Worm (Caenorhabditis elegans) whole organism, early embryonic: ENCODE results near the gene F55G7.3.
"Not testable (repeated sequence)": the region's sequence is repeated elsewhere in the genome, so short reads cannot be mapped to it uniquely, and the experiment has no call there.

Experiments used
- ama-1 ChIP-seq: fragments of 150-350 bp; optimal IDR thresholded peaks from 2 replicates; lab custom pipeline; 2014
- hmbx-1 ChIP-seq: sonication (generic microtip); optimal IDR thresholded peaks from 2 replicates; lab custom pipeline; 2016; ENCODE audit warnings: mild to moderate bottlenecking, missing genetic modification characterization, missing compliant biosample characterization

- not testable (repeated sequence) for TF ChIP-seq ama-1 (lab: Kevin White, UChicago); hmbx-1 (tag; lab: Kevin White, UChicago)
Observed at ce11 chrX:11961103-11961502, 19.3 kb upstream of the F55G7.3 start, which contains the start of gene C49F5.13.
